Worm (Caenorhabditis elegans): ENCODE results near the gene apc-10.
"Not testable (repeated sequence)": the region's sequence is repeated elsewhere in the genome, so short reads cannot be mapped to it uniquely, and the experiment has no call there.

DNA sequence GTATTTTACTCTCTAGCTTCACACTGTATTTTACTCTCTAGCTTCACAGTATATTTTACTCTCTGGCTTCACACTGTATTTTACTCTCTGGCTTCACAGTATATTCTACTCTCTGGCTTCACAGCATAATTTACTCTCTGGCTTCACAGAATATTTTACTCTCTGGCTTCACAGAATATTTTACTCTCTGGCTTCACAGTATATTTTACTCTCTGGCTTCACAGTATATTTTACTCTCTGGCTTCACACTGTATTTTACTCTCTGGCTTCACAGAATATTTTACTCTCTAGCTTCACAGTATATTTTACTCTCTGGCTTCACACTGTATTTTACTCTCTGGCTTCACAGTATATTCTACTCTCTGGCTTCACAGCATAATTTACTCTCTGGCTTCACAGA is 23.8 kb upstream of the apc-10 start:
- TF ChIP-seq klf-2 (GFP tag; conservative IDR thresholded peaks at IDR 0.05); ztf-23 (GFP tag; IDR thresholded peaks at IDR 0.05); flt-1 (GFP tag; IDR thresholded peaks at IDR 0.05): not testable (repeated sequence)
- 0 out of 2 replicates have a peak, but pooled peaks have one; percentile 7 for TF ChIP-seq ref-1 (GFP tag; conservative IDR thresholded peaks at IDR 0.05)
